Worm (Caenorhabditis elegans) whole organism, L1 larva: ENCODE results near the gene pqn-29.

ENCODE experiments used
- aly-2 ChIP-seq: fragments of 150-350 bp; optimal IDR thresholded peaks from 2 replicates; lab custom pipeline; 2014; ENCODE audit warnings: missing biosample characterization, missing genetic modification characterization
- dpl-1 ChIP-seq, 3 experiments: fragments of 150-350 bp in 2 of 3; sonication (generic microtip) in 1 of 3; optimal IDR thresholded peaks; 2 replicates each; lab custom pipeline; 2014 to 2017; ENCODE audit warnings: missing biosample characterization in 3 of 3, missing genetic modification characterization in 3 of 3, missing genetic modification reagents in 3 of 3
- fos-1 ChIP-seq: fragments of 150-350 bp; optimal IDR thresholded peaks from 2 replicates; lab custom pipeline; 2014; ENCODE audit warnings: missing biosample characterization, missing genetic modification characterization
- lsy-2 ChIP-seq, 2 experiments: fragments of 150-350 bp; optimal IDR thresholded peaks; 2 replicates each; lab custom pipeline; 2014; ENCODE audit warnings: missing biosample characterization in 2 of 2, missing genetic modification characterization in 2 of 2
- mdl-1 ChIP-seq, 2 experiments: fragments of 150-350 bp; optimal IDR thresholded peaks; 2 replicates each; lab custom pipeline; 2014 to 2017; ENCODE audit warnings: missing biosample characterization in 2 of 2, missing genetic modification characterization in 2 of 2, inconsistent platforms in 1 of 2
- nhr-237 ChIP-seq: fragments of 150-350 bp; optimal IDR thresholded peaks from 2 replicates; lab custom pipeline; 2014; ENCODE audit warnings: missing biosample characterization, missing genetic modification characterization
- unc-130 ChIP-seq: fragments of 150-350 bp; optimal IDR thresholded peaks from 2 replicates; lab custom pipeline; 2017; ENCODE audit warnings: missing biosample characterization, missing genetic modification characterization, inconsistent platforms
- unc-86 ChIP-seq: sonication (generic microtip); optimal IDR thresholded peaks from 2 replicates; lab custom pipeline; 2016; ENCODE audit warnings: missing genetic modification characterization, missing compliant biosample characterization

DNA sequence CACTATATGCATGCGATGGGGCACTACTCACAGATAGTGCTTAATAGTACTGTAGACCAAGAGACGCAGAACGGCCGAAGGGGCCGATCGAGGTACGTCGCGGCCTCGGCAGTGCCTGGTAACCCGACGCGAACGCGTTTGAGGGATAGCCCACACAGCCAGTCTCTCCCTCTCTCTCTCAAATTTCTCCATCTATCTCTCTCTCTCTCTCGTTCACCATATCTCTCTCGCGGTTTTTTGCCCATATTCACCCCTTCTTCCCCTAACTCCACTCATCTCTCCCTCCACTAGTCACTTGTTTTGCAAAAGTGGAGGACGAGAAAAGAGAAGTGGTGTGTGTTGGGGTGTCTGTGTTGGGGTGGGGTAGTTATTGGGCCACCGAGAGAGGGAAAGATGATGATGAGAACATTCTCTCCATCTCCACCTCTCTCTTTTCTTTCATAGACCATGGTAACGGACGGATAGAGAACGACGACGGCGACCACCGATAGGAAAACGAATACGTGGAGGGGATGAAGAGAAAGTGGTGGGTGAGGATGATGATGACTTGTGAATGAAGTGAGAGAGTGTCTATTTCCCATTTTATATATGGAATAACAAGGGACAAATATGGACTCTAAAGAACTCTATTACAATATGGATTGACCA lies 20.7 kb upstream of the pqn-29 start:
- peak; percentile 25 for TF ChIP-seq unc-86 (tag; lab: Kevin White, UChicago)
- no peak for TF ChIP-seq aly-2 (tag; lab: Kevin White, UChicago)
- no peak for TF ChIP-seq nhr-237 (tag; lab: Kevin White, UChicago)
- TF ChIP-seq lsy-2 (tag; optimal IDR thresholded peaks at IDR 0.05; lab: Kevin White, UChicago): peak; percentile 33 to 62
- TF ChIP-seq unc-130: no peak
- TF ChIP-seq mdl-1 (tag; optimal IDR thresholded peaks at IDR 0.05; lab: Kevin White, UChicago): peak in 1 of 2 experiments; percentile 32
- no peak for TF ChIP-seq fos-1 (tag; lab: Kevin White, UChicago)
- TF ChIP-seq dpl-1 (GFP tag; optimal IDR thresholded peaks at IDR 0.05; lab: Kevin White, UChicago): peak in 2 of 3 experiments; percentile 3 to 24
